Worm (Caenorhabditis elegans): ENCODE results near the gene prmt-5.

prmt-5 gene

ce11 chrIII:5203310-5203709 is 27.0 kb upstream of the prmt-5 start (continued):
- TF ChIP-seq saeg-2 (GFP tag; IDR thresholded peaks at IDR 0.05) (no peak), lin-15B (tag; optimal IDR thresholded peaks at IDR 0.05) (no peak), hlh-30 (tag; optimal IDR thresholded peaks at IDR 0.05; ENCODE audit: insufficient read depth) (no peak), daf-16 (GFP tag; optimal IDR thresholded peaks at IDR 0.05) (no peak), daf-16 (tag; optimal IDR thresholded peaks at IDR 0.05) (peak; percentile 82), hlh-11 (tag; optimal IDR thresholded peaks at IDR 0.05) (no peak), T20F7.1 (GFP tag; optimal IDR thresholded peaks at IDR 0.05) (no peak), skn-1 (tag; optimal IDR thresholded peaks at IDR 0.05) (no peak), unc-130 (GFP tag; optimal IDR thresholded peaks at IDR 0.05) (no peak), F49E8.2 (tag; optimal IDR thresholded peaks at IDR 0.05; ENCODE audit: borderline replicate concordance) (no peak), dmd-6 (GFP tag; IDR thresholded peaks at IDR 0.05) (peak; percentile 27; the same call in 1 of the 2 replicates), ZK546.5 (tag; optimal IDR thresholded peaks at IDR 0.05) (no peak), egl-27 (tag; optimal IDR thresholded peaks at IDR 0.05) (no peak), pha-4 (GFP tag; IDR thresholded peaks at IDR 0.05) (peak; percentile 36; the same call in 1 of the 2 replicates), pha-4 (tag; optimal IDR thresholded peaks at IDR 0.05) (no peak), duxl-1 (tag; optimal IDR thresholded peaks at IDR 0.05; ENCODE audit: poor library complexity) (no peak), zfp-2 (tag; optimal IDR thresholded peaks at IDR 0.05) (no peak), zag-1 (tag; optimal IDR thresholded peaks at IDR 0.05) (no peak), ctbp-1 (GFP tag; IDR thresholded peaks at IDR 0.05) (no peak)

- TF ChIP-seq aha-1 (tag) (peak; percentile 81), mes-2 (tag; optimal IDR thresholded peaks at IDR 0.05; ENCODE audit: poor library complexity, severe bottlenecking) (peak; percentile 34), gei-8 (GFP tag; optimal IDR thresholded peaks at IDR 0.05) (no peak), lsy-2 (tag; optimal IDR thresholded peaks at IDR 0.05) (peak in 1 of 2 experiments; percentile 49), unc-130 (GFP tag; optimal IDR thresholded peaks at IDR 0.05) (peak; percentile 15), ceh-82 (tag; optimal IDR thresholded peaks at IDR 0.05) (no peak), Y48G9A.11 (GFP tag; IDR thresholded peaks at IDR 0.05) (0 out of 2 replicates have a peak, but pooled peaks have one; percentile 14)
Measured at ce11 chrIII:5206861-5207414, 23.4 kb upstream of the prmt-5 start, which contains the start of gene morc-1. Gene morc-1, minus strand, starts transcription at chrIII:5206911.

- TF ChIP-seq spr-3 (GFP tag; optimal IDR thresholded peaks at IDR 0.05) (no peak), saeg-2 (GFP tag; IDR thresholded peaks at IDR 0.05) (no peak), dmd-6 (GFP tag; IDR thresholded peaks at IDR 0.05) (no peak), nhr-77 (tag; optimal IDR thresholded peaks at IDR 0.05) (no peak), ces-1 (GFP tag; optimal IDR thresholded peaks at IDR 0.05) (no peak), lin-29 (GFP tag; IDR thresholded peaks at IDR 0.05) (no peak), zfp-2 (tag; optimal IDR thresholded peaks at IDR 0.05) (no peak), lin-1 (GFP tag; IDR thresholded peaks at IDR 0.05) (no peak)
Measured at ce11 chrIII:5208992-5209391, 21.4 kb upstream of the prmt-5 start, which contains the start of gene syx-16. Gene syx-16, minus strand, starts transcription at chrIII:5209109.

DNA sequence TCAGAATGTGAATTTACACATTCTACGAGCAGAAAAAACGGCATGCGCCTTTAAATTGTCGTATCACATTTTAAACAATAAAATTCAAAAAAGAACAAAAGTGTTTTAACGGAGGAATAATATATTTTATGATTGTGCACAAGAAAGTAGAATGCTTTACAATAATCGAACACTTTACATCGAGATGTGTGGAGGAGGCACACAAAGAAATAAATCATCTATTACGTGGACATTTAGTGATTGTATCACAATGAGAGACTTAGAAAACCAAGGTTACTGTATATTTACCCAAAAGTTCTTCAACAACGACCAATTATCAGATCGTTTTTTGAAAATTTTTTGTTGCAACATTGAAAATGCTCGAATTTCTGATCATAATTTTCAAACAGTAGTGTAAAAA is 20.1 kb upstream of the prmt-5 start:
- TF ChIP-seq dve-1 (tag; optimal IDR thresholded peaks at IDR 0.05; ENCODE audit: insufficient read depth) (no peak), lsy-2 (tag; optimal IDR thresholded peaks at IDR 0.05) (peak in 1 of 2 experiments; percentile 14)

DNA sequence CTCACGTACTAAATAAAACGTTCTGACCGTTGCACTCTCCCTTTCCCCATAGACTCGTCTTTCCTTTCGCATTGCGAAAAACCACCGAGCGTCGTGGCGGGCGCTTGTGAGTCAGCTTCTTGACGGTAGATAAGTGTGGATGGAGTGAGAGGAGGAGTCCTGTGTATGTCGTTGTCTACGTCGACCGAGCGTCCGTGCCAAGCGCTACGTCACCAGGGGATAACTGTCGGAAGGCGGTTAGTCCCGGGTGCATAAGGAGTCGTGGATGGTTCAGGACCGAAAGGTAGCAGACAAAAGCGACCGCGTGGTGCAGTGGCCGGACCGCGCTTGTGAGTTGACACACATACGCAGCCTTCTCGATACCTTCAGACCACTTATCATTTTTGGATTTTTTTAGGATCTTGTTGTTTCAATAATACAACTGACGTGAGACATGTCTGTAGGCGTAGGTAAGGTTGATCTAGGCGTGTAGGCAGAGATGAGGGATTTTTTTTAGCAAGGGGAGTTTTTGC is 19.2 kb upstream of the prmt-5 start:
- TF ChIP-seq hlh-30 (tag; optimal IDR thresholded peaks at IDR 0.05; ENCODE audit: insufficient read depth) (peak; percentile 56), dmd-6 (GFP tag; IDR thresholded peaks at IDR 0.05) (peak; percentile 74), Y48G9A.11 (GFP tag; IDR thresholded peaks at IDR 0.05) (peak; percentile 70; the same call in 1 of the 2 replicates), mxl-2 (GFP tag; conservative IDR thresholded peaks at IDR 0.05) (0 out of 2 replicates have a peak, but pooled peaks have one; percentile 18), mxl-3 (GFP tag; optimal IDR thresholded peaks at IDR 0.05) (peak; percentile 86), ZK337.2 (GFP tag; IDR thresholded peaks at IDR 0.05) (peak; percentile 47; the same call in 1 of the 2 replicates), ceh-44 (GFP tag; IDR thresholded peaks at IDR 0.05) (peak; percentile 6; the same call in 1 of the 2 replicates), zfp-3 (GFP tag; conservative IDR thresholded peaks at IDR 0.05) (peak; percentile 53; the same call in 1 of the 2 replicates), mep-1 (tag; optimal IDR thresholded peaks at IDR 0.05) (peak; percentile 76), jun-1 (tag; optimal IDR thresholded peaks at IDR 0.05) (peak; percentile 45), lim-7 (GFP tag; IDR thresholded peaks at IDR 0.05) (peak; percentile 57; the same call in 1 of the 2 replicates), saeg-2 (GFP tag; IDR thresholded peaks at IDR 0.05) (0 out of 2 replicates have a peak, but pooled peaks have one; percentile 59), rbr-2 (tag; optimal IDR thresholded peaks at IDR 0.05) (peak; percentile 78), F49E8.2 (tag; optimal IDR thresholded peaks at IDR 0.05; ENCODE audit: borderline replicate concordance) (peak; percentile 55), nhr-6 (tag; optimal IDR thresholded peaks at IDR 0.05) (peak; percentile 29), lin-1 (GFP tag; IDR thresholded peaks at IDR 0.05) (peak; percentile 73), mdt-29 (GFP tag; IDR thresholded peaks at IDR 0.05) (peak; percentile 76)
